Worm (Caenorhabditis elegans) whole organism, L4 larva: ENCODE data around the gene laat-1.
A peak's percentile ranks its signal among the peaks of the same experiment; 100 is the strongest.

Source experiments
- aha-1 ChIP-seq: fragments of 150-350 bp; peaks from one replicate; lab custom pipeline; 2014; ENCODE audit warnings: missing biosample characterization, missing genetic modification characterization
- daf-19 ChIP-seq: fragments of 200-800 bp; sonication (Bioruptor generic); conservative IDR thresholded peaks from 2 replicates; pipeline ENCODE4 v1.3.6; 2022; ENCODE audit warnings: missing genetic modification characterization, missing compliant biosample characterization
- egl-27 ChIP-seq: sonication (generic microtip); optimal IDR thresholded peaks from 3 replicates; lab custom pipeline; 2017; ENCODE audit warnings: missing biosample characterization, missing genetic modification reagents, missing genetic modification characterization
- fkh-10 ChIP-seq: fragments of 150-350 bp; optimal IDR thresholded peaks from 2 replicates; lab custom pipeline; 2014; ENCODE audit warnings: missing biosample characterization, missing genetic modification reagents, missing genetic modification characterization
- fos-1 ChIP-seq: fragments of 150-350 bp; optimal IDR thresholded peaks from 2 replicates; lab custom pipeline; 2014; ENCODE audit warnings: missing biosample characterization, missing genetic modification characterization
- mdl-1 ChIP-seq, 2 experiments: fragments of 150-350 bp in 1 of 2; sonication (generic microtip) in 1 of 2; optimal IDR thresholded peaks; 2 replicates each; lab custom pipeline; 2014 to 2017; ENCODE audit warnings: missing biosample characterization in 2 of 2, missing genetic modification characterization in 2 of 2
- nhr-111 ChIP-seq: fragments of 200-800 bp; sonication (Bioruptor generic); optimal IDR thresholded peaks from 2 replicates; lab custom pipeline; 2018; ENCODE audit warnings: mild to moderate bottlenecking, missing genetic modification characterization, missing compliant biosample characterization
- nhr-237 ChIP-seq: sonication (generic microtip); optimal IDR thresholded peaks from 2 replicates; lab custom pipeline; 2017; ENCODE audit warnings: missing biosample characterization, missing genetic modification characterization
- nhr-28 ChIP-seq: fragments of 150-350 bp; optimal IDR thresholded peaks from 2 replicates; lab custom pipeline; 2014; ENCODE audit warnings: missing biosample characterization, missing genetic modification characterization
- snpc-4 ChIP-seq: fragments of 150-350 bp; optimal IDR thresholded peaks from 2 replicates; lab custom pipeline; 2014; ENCODE audit warnings: missing biosample characterization, missing genetic modification characterization
- unc-39 ChIP-seq: sonication (generic microtip); optimal IDR thresholded peaks from 2 replicates; lab custom pipeline; 2017; ENCODE audit warnings: missing biosample characterization, missing genetic modification characterization
- unc-62 ChIP-seq, 3 experiments: fragments of 150-350 bp in 1 of 3; sonication (generic microtip); optimal IDR thresholded peaks in 2 of 3; peaks in 1 of 3; 1 replicate in 1 of 3; 2 replicates in 2 of 3; lab custom pipeline; 2014 to 2017; ENCODE audit warnings: missing biosample characterization in 3 of 3, missing genetic modification characterization in 3 of 3, missing genetic modification reagents in 3 of 3, missing genotype in 1 of 3

- TF ChIP-seq nhr-28 (tag; lab: Kevin White, UChicago) (no peak), snpc-4 (tag; lab: Kevin White, UChicago) (no peak), egl-27 (tag; lab: Kevin White, UChicago) (no peak), nhr-237 (tag; lab: Kevin White, UChicago) (no peak), fkh-10 (GFP tag; lab: Kevin White, UChicago) (no peak), mdl-1 (tag; optimal IDR thresholded peaks at IDR 0.05; lab: Kevin White, UChicago) (no peak), unc-39 (no peak), daf-19 (GFP tag; lab: Robert Waterston, UW) (no peak), unc-62 (GFP tag; optimal IDR thresholded peaks at IDR 0.05 in 1 of 2; lab: Kevin White, UChicago) (peak in 1 of 2 experiments; percentile 94), unc-62 (tag; optimal IDR thresholded peaks at IDR 0.05; lab: Kevin White, UChicago) (no peak), nhr-111 (no peak), aha-1 (no peak), fos-1 (no peak)
Measured at ce11 chrII:247736-248135, 10.1 kb upstream of the laat-1 start.
